Worm (Caenorhabditis elegans) whole organism, young adult: ENCODE data around the gene Y44A6D.5.
A peak's percentile ranks its signal among the peaks of the same experiment; 100 is the strongest.

Source experiments
- F33H1.4 ChIP-seq: fragments of 200-800 bp; sonication (Bioruptor generic); IDR thresholded peaks from 2 replicates; pipeline ENCODE4 v1.3.6; 2022; ENCODE audit warnings: missing genetic modification reagents, missing genetic modification characterization, missing compliant biosample characterization
- F49E8.2 ChIP-seq: sonication (generic microtip); optimal IDR thresholded peaks from 3 replicates; lab custom pipeline; 2017; ENCODE audit warnings: missing genetic modification characterization, mild to moderate bottlenecking, missing compliant biosample characterization, antibody characterized with exemption, moderate library complexity; ENCODE audit not compliant: insufficient read depth
- F55B11.4 ChIP-seq: sonication (generic microtip); optimal IDR thresholded peaks from 2 replicates; lab custom pipeline; 2016; ENCODE audit warnings: missing compliant biosample characterization, missing genetic modification characterization, borderline replicate concordance; ENCODE audit not compliant: insufficient read depth
- F57C9.4 ChIP-seq: sonication (generic microtip); optimal IDR thresholded peaks from 2 replicates; lab custom pipeline; 2017; ENCODE audit warnings: mild to moderate bottlenecking, missing genetic modification characterization, missing compliant biosample characterization
- K12H6.12 ChIP-seq: fragments of 200-800 bp; sonication (Bioruptor generic); optimal IDR thresholded peaks from 2 replicates; lab custom pipeline; 2018; ENCODE audit warnings: mild to moderate bottlenecking, missing genetic modification characterization, missing compliant biosample characterization
- T26A5.8 ChIP-seq: sonication (generic microtip); optimal IDR thresholded peaks from 2 replicates; lab custom pipeline; 2016; ENCODE audit warnings: missing genetic modification characterization, missing compliant biosample characterization
- Y56A3A.18 ChIP-seq: fragments of 200-800 bp; sonication (Bioruptor generic); IDR thresholded peaks from 2 replicates; pipeline ENCODE4 v1.3.6; 2022; ENCODE audit warnings: missing genetic modification reagents, missing genetic modification characterization, missing compliant biosample characterization
- Y79H2A.3 ChIP-seq: fragments of 200-800 bp; sonication (Bioruptor generic); conservative IDR thresholded peaks from 2 replicates; pipeline ENCODE4 v1.3.6; 2022; ENCODE audit warnings: missing genetic modification reagents, missing genetic modification characterization, missing compliant biosample characterization
- Y95B8A.8 ChIP-seq: fragments of 200-800 bp; sonication (Bioruptor generic); IDR thresholded peaks from 2 replicates; pipeline ENCODE4 v1.3.6; 2022; ENCODE audit warnings: missing genetic modification reagents, missing genetic modification characterization, missing compliant biosample characterization
- ama-1 ChIP-seq, 3 experiments: fragments of 150-350 bp in 1 of 3; sonication (generic microtip) in 2 of 3; optimal IDR thresholded peaks; 2 replicates each; lab custom pipeline; 2014 to 2018; ENCODE audit warnings: missing biosample characterization in 2 of 3, missing genetic modification characterization in 2 of 3, missing genetic modification reagents in 2 of 3
- attf-3 ChIP-seq: fragments of 200-800 bp; sonication (Bioruptor generic); conservative IDR thresholded peaks from 2 replicates; pipeline ENCODE4 v1.3.6; 2022; ENCODE audit warnings: missing genetic modification reagents, missing genetic modification characterization, missing compliant biosample characterization
- attf-6 ChIP-seq: fragments of 200-800 bp; sonication (Bioruptor generic); IDR thresholded peaks from 2 replicates; pipeline ENCODE4 v1.3.6; 2022; ENCODE audit warnings: missing genetic modification reagents, missing genetic modification characterization, missing compliant biosample characterization
- cebp-2 ChIP-seq: fragments of 200-800 bp; sonication (Bioruptor generic); IDR thresholded peaks from 2 replicates; pipeline ENCODE4 v1.3.6; 2022; ENCODE audit warnings: missing genetic modification characterization, missing compliant biosample characterization
- ceh-58 ChIP-seq: fragments of 200-800 bp; sonication (Bioruptor generic); IDR thresholded peaks from 2 replicates; pipeline ENCODE4 v1.3.6; 2022; ENCODE audit warnings: missing genetic modification characterization, missing compliant biosample characterization
- ceh-91 ChIP-seq: fragments of 200-800 bp; sonication (Bioruptor generic); IDR thresholded peaks from 2 replicates; pipeline ENCODE4 v1.3.6; 2022; ENCODE audit warnings: missing genetic modification reagents, missing genetic modification characterization, missing compliant biosample characterization
- dpl-1 ChIP-seq: fragments of 150-350 bp; optimal IDR thresholded peaks from 2 replicates; lab custom pipeline; 2014; ENCODE audit warnings: missing biosample characterization, missing genetic modification reagents, missing genetic modification characterization
- hrde-1 ChIP-seq: sonication (generic microtip); optimal IDR thresholded peaks from 2 replicates; lab custom pipeline; 2016; ENCODE audit warnings: missing genetic modification characterization, mild to moderate bottlenecking, missing compliant biosample characterization, moderate library complexity, missing genotype, missing genetic modification reagents, borderline replicate concordance
- lin-26 ChIP-seq: fragments of 200-800 bp; sonication (Bioruptor generic); IDR thresholded peaks from 2 replicates; pipeline ENCODE4 v1.3.6; 2022; ENCODE audit warnings: missing genetic modification reagents, missing genetic modification characterization, missing compliant biosample characterization
- lin-35 ChIP-seq, 3 experiments: fragments of 150-350 bp in 2 of 3; sonication (generic microtip) in 1 of 3; optimal IDR thresholded peaks; 2 replicates each; lab custom pipeline; 2014 to 2018; ENCODE audit warnings: missing biosample characterization in 3 of 3, missing genetic modification characterization in 3 of 3, missing genetic modification reagents in 3 of 3
- lsy-27 ChIP-seq: sonication (generic microtip); optimal IDR thresholded peaks from 2 replicates; lab custom pipeline; 2017; ENCODE audit warnings: missing genetic modification characterization, mild to moderate bottlenecking, missing compliant biosample characterization, antibody characterized with exemption, missing genotype, borderline replicate concordance; ENCODE audit not compliant: insufficient read depth
- madf-10 ChIP-seq: sonication (generic microtip); optimal IDR thresholded peaks from 2 replicates; lab custom pipeline; 2016; ENCODE audit warnings: mild to moderate bottlenecking, missing genetic modification characterization, missing compliant biosample characterization
- madf-3 ChIP-seq: fragments of 200-800 bp; sonication (Bioruptor generic); IDR thresholded peaks from 2 replicates; pipeline ENCODE4 v1.3.6; 2022; ENCODE audit warnings: missing genetic modification reagents, missing genetic modification characterization, missing compliant biosample characterization
- mcd-1 ChIP-seq: fragments of 200-800 bp; sonication (Bioruptor generic); IDR thresholded peaks from 2 replicates; pipeline ENCODE4 v1.3.6; 2022; ENCODE audit warnings: missing genetic modification reagents, missing genetic modification characterization, missing compliant biosample characterization
- mxl-1 ChIP-seq: sonication (generic microtip); optimal IDR thresholded peaks from 2 replicates; lab custom pipeline; 2016; ENCODE audit warnings: missing genetic modification characterization, missing compliant biosample characterization
- nfya-1 ChIP-seq: sonication (generic microtip); optimal IDR thresholded peaks from 2 replicates; lab custom pipeline; 2017; ENCODE audit warnings: antibody characterized with exemption, missing compliant biosample characterization, missing genetic modification characterization, borderline replicate concordance; ENCODE audit not compliant: insufficient read depth
- nhr-179 ChIP-seq: sonication (generic microtip); optimal IDR thresholded peaks from 2 replicates; lab custom pipeline; 2016; ENCODE audit warnings: mild to moderate bottlenecking, missing genetic modification characterization, missing compliant biosample characterization
- nhr-27 ChIP-seq: fragments of 200-800 bp; sonication (Bioruptor generic); optimal IDR thresholded peaks from 2 replicates; lab custom pipeline; 2018; ENCODE audit warnings: mild to moderate bottlenecking, missing genetic modification characterization, moderate library complexity, missing compliant biosample characterization
- repo-1 ChIP-seq: sonication (generic microtip); optimal IDR thresholded peaks from 2 replicates; lab custom pipeline; 2017; ENCODE audit warnings: mild to moderate bottlenecking, missing genetic modification characterization, missing compliant biosample characterization
- snpc-1.1 ChIP-seq: sonication (generic microtip); optimal IDR thresholded peaks from 2 replicates; lab custom pipeline; 2017; ENCODE audit warnings: missing genetic modification characterization, mild to moderate bottlenecking, missing compliant biosample characterization, antibody characterized with exemption, moderate library complexity, missing genotype, missing genetic modification reagents; ENCODE audit not compliant: insufficient read depth
- snpc-3.4 ChIP-seq: sonication (generic microtip); optimal IDR thresholded peaks from 2 replicates; lab custom pipeline; 2017; ENCODE audit warnings: missing genetic modification characterization, mild to moderate bottlenecking, missing compliant biosample characterization, antibody characterized with exemption, moderate library complexity, missing genotype, missing genetic modification reagents
- unc-130 ChIP-seq: sonication (generic microtip); optimal IDR thresholded peaks from 2 replicates; lab custom pipeline; 2016; ENCODE audit warnings: missing genetic modification reagents, missing genetic modification characterization, missing compliant biosample characterization
- unc-62 ChIP-seq: fragments of 150-350 bp; optimal IDR thresholded peaks from 2 replicates; lab custom pipeline; 2014; ENCODE audit warnings: missing biosample characterization, missing genetic modification reagents, missing genetic modification characterization
- xnd-1 ChIP-seq: sonication (generic microtip); optimal IDR thresholded peaks from 2 replicates; lab custom pipeline; 2016; ENCODE audit warnings: missing genotype, missing genetic modification reagents, missing genetic modification characterization, missing compliant biosample characterization
- zfh-2 ChIP-seq: fragments of 200-800 bp; sonication (Bioruptor generic); conservative IDR thresholded peaks from 2 replicates; pipeline ENCODE4 v1.3.6; 2022; ENCODE audit warnings: missing genetic modification reagents, missing genetic modification characterization, missing compliant biosample characterization

Y44A6D.5 gene

DNA sequence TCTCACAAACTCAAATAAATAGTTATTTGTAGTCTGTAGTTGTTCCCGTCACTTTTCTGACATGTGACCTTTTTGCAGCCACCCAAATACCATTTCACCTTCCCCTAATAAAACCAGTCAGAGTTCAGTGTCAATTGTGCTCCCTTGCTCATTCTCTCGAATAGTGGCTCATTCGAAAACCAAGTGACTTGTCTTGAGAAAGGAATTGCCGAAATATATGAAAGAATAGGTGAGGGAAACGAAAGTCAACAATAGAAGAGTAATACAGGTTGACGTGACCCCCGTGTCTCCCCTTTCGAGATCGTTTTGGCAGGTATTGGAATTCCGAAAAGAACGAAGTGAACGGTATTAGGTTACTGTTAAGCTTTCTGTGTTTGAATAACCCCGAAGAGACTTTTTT is 39.6 kb downstream of the Y44A6D.5 start:
- TF ChIP-seq xnd-1 (no peak), ama-1 (optimal IDR thresholded peaks at IDR 0.05; lab: Kevin White, UChicago) (no peak), ama-1 (GFP tag; optimal IDR thresholded peaks at IDR 0.05; lab: Kevin White, UChicago) (no peak), repo-1 (tag; lab: Kevin White, UChicago) (no peak), Y56A3A.18 (no peak), cebp-2 (GFP tag; lab: Robert Waterston, UW) (no peak), T26A5.8 (tag; lab: Kevin White, UChicago) (no peak), mxl-1 (tag; lab: Kevin White, UChicago) (no peak), mcd-1 (GFP tag; lab: Robert Waterston, UW) (no peak), hrde-1 (tag; lab: Kevin White, UChicago) (no peak), Y79H2A.3 (GFP tag; lab: Robert Waterston, UW) (no peak), madf-3 (GFP tag; lab: Robert Waterston, UW) (no peak), lin-26 (no peak), Y95B8A.8 (GFP tag; lab: Robert Waterston, UW) (no peak), lin-35 (GFP tag; optimal IDR thresholded peaks at IDR 0.05; lab: Kevin White, UChicago) (no peak), dpl-1 (GFP tag; lab: Kevin White, UChicago) (no peak), F55B11.4 (tag; lab: Kevin White, UChicago) (no peak), attf-3 (GFP tag; lab: Robert Waterston, UW) (no peak), snpc-3.4 (tag; lab: Kevin White, UChicago) (no peak)

ce11 chrV:20761758-20762157 is 41.0 kb downstream of the Y44A6D.5 start:
- TF ChIP-seq F49E8.2 (no peak), unc-130 (GFP tag; lab: Kevin White, UChicago) (no peak), nfya-1 (tag; lab: Kevin White, UChicago) (no peak), F33H1.4 (GFP tag; lab: Robert Waterston, UW) (no peak), madf-10 (tag; lab: Kevin White, UChicago) (no peak), ceh-91 (GFP tag; lab: Robert Waterston, UW) (no peak), Y56A3A.18 (no peak)

DNA sequence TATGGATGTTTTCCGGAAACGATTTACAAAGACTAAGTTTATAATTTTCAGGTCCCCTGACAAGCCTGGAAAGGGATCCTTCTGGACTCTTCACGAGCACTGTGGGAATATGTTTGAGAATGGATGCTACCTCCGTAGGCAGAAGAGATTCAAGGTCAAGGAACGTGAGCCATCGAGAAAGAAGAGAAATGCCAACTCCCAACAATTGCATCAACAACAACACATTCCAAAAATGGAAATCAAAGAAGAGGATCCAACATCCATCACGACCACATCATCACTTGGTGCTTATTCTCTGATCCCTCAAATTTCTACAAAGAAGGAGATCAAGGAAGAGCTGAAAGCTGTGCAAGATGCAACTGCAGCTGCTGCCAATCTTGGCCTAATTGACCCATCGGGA is 44.7 kb downstream of the Y44A6D.5 start:
- no peak for TF ChIP-seq unc-62 (GFP tag; lab: Kevin White, UChicago)
- TF ChIP-seq attf-6 (GFP tag; lab: Robert Waterston, UW), result no peak
- TF ChIP-seq cebp-2 (GFP tag; lab: Robert Waterston, UW), result no peak
- TF ChIP-seq K12H6.12 (tag; lab: Kevin White, UChicago), result no peak
- TF ChIP-seq lsy-27 (tag; lab: Kevin White, UChicago), result no peak
- no peak for TF ChIP-seq nhr-179 (tag; lab: Kevin White, UChicago)
- no peak for TF ChIP-seq nhr-27
- TF ChIP-seq ceh-58 (GFP tag; lab: Robert Waterston, UW), result no peak
- TF ChIP-seq snpc-1.1, result no peak
- no peak for TF ChIP-seq F57C9.4

DNA sequence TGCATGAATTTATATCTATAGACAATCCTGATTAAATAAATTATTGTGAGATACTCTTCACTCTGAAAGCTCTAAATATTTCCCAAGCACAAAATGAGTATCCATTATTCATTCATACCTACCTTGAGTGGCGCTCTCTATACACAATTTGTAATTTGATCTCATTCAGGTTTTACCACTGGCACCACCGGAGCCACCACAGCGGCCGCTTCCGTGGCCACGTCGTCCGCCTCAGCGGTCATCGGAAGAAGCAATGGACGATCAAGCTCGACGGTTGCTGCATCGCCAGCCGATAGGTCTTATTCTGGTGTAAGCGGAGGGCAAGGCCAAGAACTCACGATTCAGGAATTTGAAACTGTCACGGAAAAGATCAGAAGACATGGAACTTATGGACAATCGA is 45.6 kb downstream of the Y44A6D.5 start:
- peak; percentile 66; the same call in 1 of the 2 replicates for TF ChIP-seq zfh-2 (GFP tag; lab: Robert Waterston, UW)
- TF ChIP-seq madf-3 (GFP tag; lab: Robert Waterston, UW), result no peak
- TF ChIP-seq, all 124 proteins: peak for 1
